Fruit fly (Drosophila melanogaster): ENCODE data around the gene CG12025.

DNA sequence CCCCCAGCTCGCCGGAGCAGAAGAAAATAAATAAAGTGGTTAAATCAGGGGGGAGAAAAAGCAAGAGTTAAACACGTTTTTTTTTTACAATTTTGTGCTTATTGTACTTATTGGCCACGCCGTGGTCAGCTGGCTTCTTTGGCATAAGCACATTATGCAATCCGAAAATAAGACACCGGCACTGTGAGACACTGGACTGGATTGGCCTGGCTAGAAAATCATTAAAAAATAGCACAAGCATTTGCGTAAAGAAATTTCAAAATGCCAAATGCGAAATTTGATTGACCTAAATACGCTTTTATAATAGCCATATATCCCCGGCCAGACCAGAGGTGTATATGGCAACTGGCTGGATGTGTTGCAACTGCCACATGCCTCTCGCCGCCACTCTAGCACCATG, 39.2 kb downstream of the CG12025 start:
- TF ChIP-seq CG8301 (tag; optimal IDR thresholded peaks at IDR 0.05) (no peak), Snoo (tag; optimal IDR thresholded peaks at IDR 0.05) (no peak), CG4496 (GFP tag; IDR thresholded peaks at IDR 0.05) (no peak), CG12605 (GFP tag; IDR thresholded peaks at IDR 0.05) (no peak), CG32121 (GFP tag; IDR thresholded peaks at IDR 0.05) (no peak), rn (GFP tag; IDR thresholded peaks at IDR 0.05) (no peak), CG14655 (GFP tag; optimal IDR thresholded peaks at IDR 0.05) (no peak), CG9948 (tag; optimal IDR thresholded peaks at IDR 0.05) (no peak), CG15710 (tag; optimal IDR thresholded peaks at IDR 0.05) (no peak), CG34367 (tag; optimal IDR thresholded peaks at IDR 0.05) (no peak)

Data from whole organism, pupa.